Worm (Caenorhabditis elegans) whole organism, young adult: ENCODE results near the gene R07B7.9.

Experiments used
- B0035.1 ChIP-seq: sonication (generic microtip); optimal IDR thresholded peaks from 2 replicates; lab custom pipeline; 2016; ENCODE audit warnings: missing genetic modification characterization, mild to moderate bottlenecking, missing compliant biosample characterization, missing genotype, missing genetic modification reagents
- C06A6.2 ChIP-seq: fragments of 200-800 bp; sonication (Bioruptor generic); conservative IDR thresholded peaks from 2 replicates; pipeline ENCODE4 v1.3.6; 2022; ENCODE audit warnings: missing genetic modification characterization, missing compliant biosample characterization
- F22D6.2 ChIP-seq: sonication (generic microtip); optimal IDR thresholded peaks from 2 replicates; lab custom pipeline; 2016; ENCODE audit warnings: mild to moderate bottlenecking, missing genetic modification characterization, missing compliant biosample characterization
- F33H1.4 ChIP-seq: fragments of 200-800 bp; sonication (Bioruptor generic); IDR thresholded peaks from 2 replicates; pipeline ENCODE4 v1.3.6; 2022; ENCODE audit warnings: missing genetic modification reagents, missing genetic modification characterization, missing compliant biosample characterization
- F39B2.1 ChIP-seq: fragments of 200-800 bp; sonication (Bioruptor generic); IDR thresholded peaks from 2 replicates; pipeline ENCODE4 v1.3.6; 2022; ENCODE audit warnings: missing genetic modification reagents, missing genetic modification characterization, missing compliant biosample characterization
- F49E8.2 ChIP-seq: sonication (generic microtip); optimal IDR thresholded peaks from 3 replicates; lab custom pipeline; 2017; ENCODE audit warnings: missing genetic modification characterization, mild to moderate bottlenecking, missing compliant biosample characterization, antibody characterized with exemption, moderate library complexity; ENCODE audit not compliant: insufficient read depth
- T07F8.4 ChIP-seq: sonication (generic microtip); optimal IDR thresholded peaks from 2 replicates; lab custom pipeline; 2016; ENCODE audit warnings: mild to moderate bottlenecking, missing genetic modification characterization, moderate library complexity, missing compliant biosample characterization
- Y53G8AR.9 ChIP-seq: fragments of 200-800 bp; sonication (Bioruptor generic); conservative IDR thresholded peaks from 2 replicates; pipeline ENCODE4 v1.3.6; 2022; ENCODE audit warnings: missing genetic modification reagents, missing genetic modification characterization, missing compliant biosample characterization
- akir-1 ChIP-seq: fragments of 200-800 bp; sonication (Bioruptor generic); optimal IDR thresholded peaks from 2 replicates; lab custom pipeline; 2018; ENCODE audit warnings: mild to moderate bottlenecking, missing genetic modification characterization, moderate library complexity, missing compliant biosample characterization
- ama-1 ChIP-seq, 3 experiments: fragments of 150-350 bp in 1 of 3; sonication (generic microtip) in 2 of 3; optimal IDR thresholded peaks; 2 replicates each; lab custom pipeline; 2014 to 2018; ENCODE audit warnings: missing biosample characterization in 2 of 3, missing genetic modification characterization in 2 of 3, missing genetic modification reagents in 2 of 3
- aptf-3 ChIP-seq: fragments of 200-800 bp; sonication (Bioruptor generic); IDR thresholded peaks from 2 replicates; pipeline ENCODE4 v1.3.6; 2022; ENCODE audit warnings: missing genetic modification characterization, missing compliant biosample characterization
- attf-3 ChIP-seq: fragments of 200-800 bp; sonication (Bioruptor generic); conservative IDR thresholded peaks from 2 replicates; pipeline ENCODE4 v1.3.6; 2022; ENCODE audit warnings: missing genetic modification reagents, missing genetic modification characterization, missing compliant biosample characterization
- attf-5 ChIP-seq: fragments of 200-800 bp; sonication (Bioruptor generic); optimal IDR thresholded peaks from 2 replicates; lab custom pipeline; 2018; ENCODE audit warnings: mild to moderate bottlenecking, missing genetic modification characterization, missing compliant biosample characterization
- attf-6 ChIP-seq: fragments of 200-800 bp; sonication (Bioruptor generic); IDR thresholded peaks from 2 replicates; pipeline ENCODE4 v1.3.6; 2022; ENCODE audit warnings: missing genetic modification reagents, missing genetic modification characterization, missing compliant biosample characterization
- cebp-1 ChIP-seq, 2 experiments: fragments of 200-800 bp in 1 of 2; sonication (Bioruptor generic) in 1 of 2; sonication (generic microtip) in 1 of 2; IDR thresholded peaks in 1 of 2; optimal IDR thresholded peaks in 1 of 2; 2 replicates each; pipeline versions ENCODE4 v1.3.6 to Lab custom; 2017 to 2022; ENCODE audit warnings: missing compliant biosample characterization in 2 of 2, missing genetic modification characterization in 2 of 2, mild to moderate bottlenecking in 1 of 2, missing genetic modification reagents in 1 of 2, moderate library complexity in 1 of 2
- cebp-2 ChIP-seq: fragments of 200-800 bp; sonication (Bioruptor generic); IDR thresholded peaks from 2 replicates; pipeline ENCODE4 v1.3.6; 2022; ENCODE audit warnings: missing genetic modification characterization, missing compliant biosample characterization
- ceh-58 ChIP-seq: fragments of 200-800 bp; sonication (Bioruptor generic); IDR thresholded peaks from 2 replicates; pipeline ENCODE4 v1.3.6; 2022; ENCODE audit warnings: missing genetic modification characterization, missing compliant biosample characterization
- ceh-79 ChIP-seq: sonication (generic microtip); optimal IDR thresholded peaks from 2 replicates; lab custom pipeline; 2017; ENCODE audit warnings: mild to moderate bottlenecking, missing genetic modification characterization, missing compliant biosample characterization
- efl-1 ChIP-seq: fragments of 150-350 bp; optimal IDR thresholded peaks from 2 replicates; lab custom pipeline; 2014; ENCODE audit warnings: missing biosample characterization, missing genetic modification reagents, missing genetic modification characterization
- egl-44 ChIP-seq: fragments of 200-800 bp; sonication (Bioruptor generic); IDR thresholded peaks from 2 replicates; pipeline ENCODE4 v1.3.6; 2022; ENCODE audit warnings: missing genetic modification reagents, missing genetic modification characterization, missing compliant biosample characterization
- ekl-4 ChIP-seq: fragments of 200-800 bp; sonication (Bioruptor generic); IDR thresholded peaks from 2 replicates; pipeline ENCODE4 v1.3.6; 2022; ENCODE audit warnings: missing genetic modification reagents, missing genetic modification characterization, missing compliant biosample characterization
- ets-4 ChIP-seq: fragments of 200-800 bp; sonication (Bioruptor generic); optimal IDR thresholded peaks from 2 replicates; lab custom pipeline; 2018; ENCODE audit warnings: mild to moderate bottlenecking, missing genetic modification characterization, missing compliant biosample characterization
- hmg-20 ChIP-seq: fragments of 200-800 bp; sonication (Bioruptor generic); IDR thresholded peaks from 2 replicates; pipeline ENCODE4 v1.3.6; 2022; ENCODE audit warnings: missing genetic modification reagents, missing genetic modification characterization, missing compliant biosample characterization
- hrde-1 ChIP-seq: sonication (generic microtip); optimal IDR thresholded peaks from 2 replicates; lab custom pipeline; 2016; ENCODE audit warnings: missing genetic modification characterization, mild to moderate bottlenecking, missing compliant biosample characterization, moderate library complexity, missing genotype, missing genetic modification reagents, borderline replicate concordance
- hsf-1 ChIP-seq: fragments of 200-800 bp; sonication (Bioruptor generic); IDR thresholded peaks from 2 replicates; pipeline ENCODE4 v1.3.6; 2022; ENCODE audit warnings: missing genetic modification reagents, missing genetic modification characterization, missing compliant biosample characterization
- lin-35 ChIP-seq, 3 experiments: fragments of 150-350 bp in 2 of 3; sonication (generic microtip) in 1 of 3; optimal IDR thresholded peaks; 2 replicates each; lab custom pipeline; 2014 to 2018; ENCODE audit warnings: missing biosample characterization in 3 of 3, missing genetic modification characterization in 3 of 3, missing genetic modification reagents in 3 of 3
- lsl-1 ChIP-seq: fragments of 200-800 bp; sonication (Bioruptor generic); optimal IDR thresholded peaks from 2 replicates; lab custom pipeline; 2018; ENCODE audit warnings: mild to moderate bottlenecking, missing genetic modification characterization, moderate library complexity, missing compliant biosample characterization
- madf-6 ChIP-seq: fragments of 200-800 bp; sonication (Bioruptor generic); IDR thresholded peaks from 2 replicates; pipeline ENCODE4 v1.3.6; 2022; ENCODE audit warnings: missing genetic modification reagents, missing genetic modification characterization, missing compliant biosample characterization
- mcd-1 ChIP-seq: fragments of 200-800 bp; sonication (Bioruptor generic); IDR thresholded peaks from 2 replicates; pipeline ENCODE4 v1.3.6; 2022; ENCODE audit warnings: missing genetic modification reagents, missing genetic modification characterization, missing compliant biosample characterization
- mes-4 ChIP-seq: sonication (generic microtip); optimal IDR thresholded peaks from 2 replicates; lab custom pipeline; 2016; ENCODE audit warnings: missing genotype, missing genetic modification characterization, missing compliant biosample characterization
- nfyb-1 ChIP-seq: fragments of 200-800 bp; sonication (Bioruptor generic); IDR thresholded peaks from 2 replicates; pipeline ENCODE4 v1.3.6; 2022; ENCODE audit warnings: missing genetic modification reagents, missing genetic modification characterization, missing compliant biosample characterization
- nhr-90 ChIP-seq: sonication (generic microtip); optimal IDR thresholded peaks from 2 replicates; lab custom pipeline; 2016; ENCODE audit warnings: missing genotype, mild to moderate bottlenecking, missing genetic modification characterization, missing compliant biosample characterization
- repo-1 ChIP-seq: sonication (generic microtip); optimal IDR thresholded peaks from 2 replicates; lab custom pipeline; 2017; ENCODE audit warnings: mild to moderate bottlenecking, missing genetic modification characterization, missing compliant biosample characterization
- snpc-3.4 ChIP-seq: sonication (generic microtip); optimal IDR thresholded peaks from 2 replicates; lab custom pipeline; 2017; ENCODE audit warnings: missing genetic modification characterization, mild to moderate bottlenecking, missing compliant biosample characterization, antibody characterized with exemption, moderate library complexity, missing genotype, missing genetic modification reagents
- snpc-4 ChIP-seq, 5 experiments: fragments of 150-350 bp in 1 of 5; sonication (generic microtip) in 4 of 5; optimal IDR thresholded peaks; 2 replicates each; lab custom pipeline; 2014 to 2018; ENCODE audit warnings: missing genetic modification characterization in 5 of 5, missing biosample characterization in 3 of 5, antibody characterized with exemption in 2 of 5, mild to moderate bottlenecking in 2 of 5, missing compliant biosample characterization in 2 of 5, missing genotype in 2 of 5, moderate library complexity in 2 of 5, missing genetic modification reagents in 1 of 5
- ztf-25 ChIP-seq: fragments of 200-800 bp; sonication (Bioruptor generic); IDR thresholded peaks from 2 replicates; pipeline ENCODE4 v1.3.6; 2022; ENCODE audit warnings: missing genetic modification reagents, missing genetic modification characterization, missing compliant biosample characterization
- ztf-26 ChIP-seq: sonication (generic microtip); optimal IDR thresholded peaks from 2 replicates; lab custom pipeline; 2017; ENCODE audit warnings: missing genetic modification characterization, missing compliant biosample characterization
- ztf-6 ChIP-seq: fragments of 200-800 bp; sonication (Bioruptor generic); IDR thresholded peaks from 2 replicates; pipeline ENCODE4 v1.3.6; 2022; ENCODE audit warnings: missing genetic modification reagents, missing genetic modification characterization, missing compliant biosample characterization

R07B7.9 gene

DNA sequence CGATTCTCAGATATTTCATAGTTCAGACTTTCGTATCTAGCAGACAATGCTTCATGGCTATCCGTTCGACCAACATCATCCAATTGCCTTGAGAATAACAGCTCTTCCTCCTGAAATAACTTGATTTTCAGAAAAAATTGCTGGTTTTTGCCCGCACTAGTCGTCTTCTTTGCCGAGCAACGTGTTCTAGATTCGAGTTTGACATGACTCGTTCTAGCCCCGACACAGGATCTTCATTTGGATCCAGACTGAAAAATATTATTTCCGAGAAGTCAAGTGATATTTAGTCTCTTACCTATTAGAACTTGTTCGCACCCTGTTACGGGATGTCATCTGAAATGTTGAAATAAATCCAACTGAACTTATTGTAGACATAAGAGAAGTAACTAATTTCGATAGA is 17.1 kb downstream of the R07B7.9 start, which contains the start of gene clh-6:
TSS of gene clh-6 (minus strand) at position 333 of the 400 bp plus-strand sequence.
- TF ChIP-seq hmg-20 (no peak), ama-1 (optimal IDR thresholded peaks at IDR 0.05; lab: Kevin White, UChicago) (peak; percentile 38), ama-1 (GFP tag; optimal IDR thresholded peaks at IDR 0.05; lab: Kevin White, UChicago) (peak; percentile 14 to 72), B0035.1 (tag; lab: Kevin White, UChicago) (peak; percentile 12), egl-44 (no peak), akir-1 (GFP tag; lab: Kevin White, UChicago) (peak; percentile 28), nhr-90 (tag; lab: Kevin White, UChicago) (no peak), lin-35 (GFP tag; optimal IDR thresholded peaks at IDR 0.05; lab: Kevin White, UChicago) (peak in 1 of 3 experiments; percentile 49), attf-6 (GFP tag; lab: Robert Waterston, UW) (0 out of 2 replicates have a peak, but pooled peaks have one; percentile 29), ets-4 (GFP tag; lab: Kevin White, UChicago) (no peak), F49E8.2 (peak; percentile 12), snpc-3.4 (peak; percentile 51), nfyb-1 (GFP tag; lab: Robert Waterston, UW) (peak; percentile 50; the same call in 1 of the 2 replicates), ztf-25 (GFP tag; lab: Robert Waterston, UW) (no peak), hsf-1 (GFP tag; lab: Robert Waterston, UW) (peak; percentile 51; the same call in 1 of the 2 replicates), repo-1 (tag; lab: Kevin White, UChicago) (peak; percentile 69), snpc-4 (GFP tag; optimal IDR thresholded peaks at IDR 0.05; lab: Kevin White, UChicago) (no peak), snpc-4 (tag; optimal IDR thresholded peaks at IDR 0.05; lab: Kevin White, UChicago) (peak in 1 of 4 experiments; percentile 18), madf-6 (0 out of 2 replicates have a peak, but pooled peaks have one; percentile 33), cebp-1 (GFP tag; IDR thresholded peaks at IDR 0.05; lab: Robert Waterston, UW) (no peak), cebp-1 (tag; optimal IDR thresholded peaks at IDR 0.05; lab: Kevin White, UChicago) (peak; percentile 35), F22D6.2 (tag; lab: Kevin White, UChicago) (no peak), ztf-26 (tag; lab: Kevin White, UChicago) (peak; percentile 36), F33H1.4 (GFP tag; lab: Robert Waterston, UW) (no peak), ekl-4 (0 out of 2 replicates have a peak, but pooled peaks have one; percentile 40), Y53G8AR.9 (peak; percentile 69; the same call in 1 of the 2 replicates)

DNA sequence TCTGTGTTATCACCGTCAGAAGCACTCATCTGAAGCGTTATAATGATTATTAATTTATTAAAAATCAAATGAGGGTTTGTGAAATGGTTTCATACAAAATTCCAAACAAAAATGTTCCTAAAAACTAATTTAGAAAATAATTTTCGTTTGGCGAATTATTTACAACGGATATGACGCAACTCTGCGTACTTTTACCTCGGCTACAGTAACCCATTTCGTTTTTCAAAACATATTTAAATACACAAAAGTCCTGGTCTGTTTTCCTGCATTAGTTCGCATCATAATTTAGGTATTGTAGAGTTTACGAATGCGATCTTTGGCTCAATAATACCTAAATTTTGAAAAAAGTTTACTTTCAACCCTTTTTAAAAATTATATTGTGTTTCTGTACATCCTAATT is 20.5 kb downstream of the R07B7.9 start, which contains the start of gene R07B7.2:
TSS of gene R07B7.2 (minus strand) at position 35 of the 400 bp plus-strand sequence.
- no peak for TF ChIP-seq mes-4 (tag; lab: Kevin White, UChicago)
- TF ChIP-seq nfyb-1 (GFP tag; lab: Robert Waterston, UW): no peak
- no peak for TF ChIP-seq C06A6.2
- no peak for TF ChIP-seq cebp-2 (GFP tag; lab: Robert Waterston, UW)
- peak; percentile 4 for TF ChIP-seq hrde-1 (tag; lab: Kevin White, UChicago)
- TF ChIP-seq lsl-1 (GFP tag; lab: Kevin White, UChicago): peak; percentile 66
- TF ChIP-seq, all 124 proteins: peak for 2

DNA sequence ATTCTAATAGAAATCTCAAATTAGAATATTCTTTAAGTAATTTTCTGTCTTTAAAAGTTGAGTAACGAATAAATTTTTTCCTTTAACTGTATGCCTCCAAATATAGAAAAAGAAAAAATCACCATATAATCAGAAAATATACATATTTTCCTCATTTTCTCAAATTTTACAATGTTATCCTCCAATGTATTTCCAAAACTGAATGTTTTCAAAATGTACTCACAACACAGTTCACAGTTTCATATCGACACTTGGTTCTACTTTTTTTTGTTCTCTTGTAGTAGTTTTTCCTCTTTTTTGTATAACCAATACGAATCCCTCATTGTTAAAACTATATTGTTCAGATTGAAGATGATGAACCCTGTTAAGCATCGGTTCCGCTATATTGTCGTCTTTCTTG is 26.6 kb downstream of the R07B7.9 start, which contains the start of gene F10C2.7:
TSS of gene F10C2.7 (plus strand) at position 301 of the 400 bp plus-strand sequence.
- TF ChIP-seq ztf-6 (GFP tag; lab: Robert Waterston, UW) (no peak), attf-3 (no peak)

DNA sequence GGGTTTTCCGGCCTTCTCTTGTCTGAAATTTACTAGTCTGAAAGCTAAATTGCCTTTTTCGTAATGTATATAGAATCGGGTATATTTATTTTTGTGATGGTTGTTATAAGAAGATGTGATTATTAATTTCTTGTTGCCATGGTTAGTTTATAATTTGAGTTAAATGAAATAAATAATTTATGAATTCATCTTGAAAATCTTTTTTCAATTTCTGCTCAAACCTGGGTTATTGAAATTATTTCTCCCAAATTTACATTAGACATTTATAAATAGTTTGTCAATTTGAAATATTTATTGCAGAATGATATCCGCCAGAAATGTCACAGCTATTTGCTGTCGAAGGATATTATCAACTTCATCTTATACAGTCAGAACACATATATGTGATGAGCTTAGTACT is 31.7 kb downstream of the R07B7.9 start, which contains the start of gene dars-2:
TSS of gene dars-2 (plus strand) at position 301 of the 400 bp plus-strand sequence.
- TF ChIP-seq attf-3: no peak
- TF ChIP-seq ceh-79: no peak
- TF ChIP-seq egl-44: no peak
- TF ChIP-seq mcd-1 (GFP tag; lab: Robert Waterston, UW): no peak
- no peak for TF ChIP-seq attf-5
- no peak for TF ChIP-seq F39B2.1 (GFP tag; lab: Robert Waterston, UW)
- TF ChIP-seq ets-4 (GFP tag; lab: Kevin White, UChicago): no peak
- no peak for TF ChIP-seq T07F8.4 (tag; lab: Kevin White, UChicago)
- no peak for TF ChIP-seq efl-1 (GFP tag; lab: Kevin White, UChicago)
- no peak for TF ChIP-seq aptf-3 (GFP tag; lab: Robert Waterston, UW)
- no peak for TF ChIP-seq ceh-58 (GFP tag; lab: Robert Waterston, UW)
- no peak for TF ChIP-seq ekl-4
- TF ChIP-seq cebp-2 (GFP tag; lab: Robert Waterston, UW): no peak
- no peak for TF ChIP-seq repo-1 (tag; lab: Kevin White, UChicago)
- TF ChIP-seq attf-6 (GFP tag; lab: Robert Waterston, UW): no peak
